Worm (Caenorhabditis elegans) whole organism, L1 larva: ENCODE measurements around the gene srz-47.

ENCODE experiments used
- C16A3.4 ChIP-seq: fragments of 150-350 bp; optimal IDR thresholded peaks from 2 replicates; lab custom pipeline; 2014; ENCODE audit warnings: missing biosample characterization, missing genetic modification characterization
- aha-1 ChIP-seq: fragments of 150-350 bp; optimal IDR thresholded peaks from 2 replicates; lab custom pipeline; 2014; ENCODE audit warnings: missing biosample characterization, missing genetic modification characterization
- alr-1 ChIP-seq: fragments of 200-800 bp; sonication (Bioruptor generic); optimal IDR thresholded peaks from 2 replicates; lab custom pipeline; 2018; ENCODE audit warnings: borderline replicate concordance, mild to moderate bottlenecking, missing genetic modification characterization, missing compliant biosample characterization
- aly-2 ChIP-seq: fragments of 150-350 bp; optimal IDR thresholded peaks from 2 replicates; lab custom pipeline; 2014; ENCODE audit warnings: missing biosample characterization, missing genetic modification characterization
- ama-1 ChIP-seq: fragments of 150-350 bp; optimal IDR thresholded peaks from 2 replicates; lab custom pipeline; 2014
- blmp-1 ChIP-seq: fragments of 150-350 bp; optimal IDR thresholded peaks from 2 replicates; lab custom pipeline; 2014; ENCODE audit warnings: missing biosample characterization, missing genetic modification characterization
- ceh-63 ChIP-seq: fragments of 200-800 bp; sonication (Bioruptor generic); optimal IDR thresholded peaks from 2 replicates; lab custom pipeline; 2018; ENCODE audit warnings: mild to moderate bottlenecking, missing genetic modification characterization, missing compliant biosample characterization
- ceh-8 ChIP-seq: fragments of 200-800 bp; sonication (Bioruptor generic); optimal IDR thresholded peaks from 2 replicates; lab custom pipeline; 2018; ENCODE audit warnings: mild to moderate bottlenecking, missing genetic modification characterization, moderate library complexity, missing compliant biosample characterization
- dpl-1 ChIP-seq, 3 experiments: fragments of 150-350 bp in 2 of 3; sonication (generic microtip) in 1 of 3; optimal IDR thresholded peaks; 2 replicates each; lab custom pipeline; 2014 to 2017; ENCODE audit warnings: missing biosample characterization in 3 of 3, missing genetic modification characterization in 3 of 3, missing genetic modification reagents in 3 of 3
- dsc-1 ChIP-seq: sonication (generic microtip); optimal IDR thresholded peaks from 2 replicates; lab custom pipeline; 2016; ENCODE audit warnings: mild to moderate bottlenecking, missing genetic modification characterization, missing compliant biosample characterization
- efl-1 ChIP-seq, 4 experiments: fragments of 150-350 bp; optimal IDR thresholded peaks in 3 of 4; peaks in 1 of 4; 1 replicate in 1 of 4; 2 replicates in 3 of 4; lab custom pipeline; 2014; ENCODE audit warnings: missing biosample characterization in 2 of 4, missing genetic modification characterization in 2 of 4, missing genetic modification reagents in 2 of 4
- egl-27 ChIP-seq, 2 experiments: fragments of 150-350 bp in 1 of 2; sonication (generic microtip); optimal IDR thresholded peaks; 3 replicates each; lab custom pipeline; 2017 to 2018; ENCODE audit warnings: missing biosample characterization in 2 of 2, missing genetic modification characterization in 2 of 2, missing genetic modification reagents in 2 of 2
- elt-3 ChIP-seq, 6 experiments: fragments of 150-350 bp in 1 of 6; sonication (generic microtip); optimal IDR thresholded peaks; 2 replicates each; lab custom pipeline; 2017 to 2018; ENCODE audit warnings: missing biosample characterization in 6 of 6, missing genetic modification characterization in 6 of 6, inconsistent platforms in 1 of 6
- fkh-8 ChIP-seq: sonication (generic microtip); optimal IDR thresholded peaks from 2 replicates; lab custom pipeline; 2016; ENCODE audit warnings: mild to moderate bottlenecking, missing genetic modification characterization, missing compliant biosample characterization
- hlh-4 ChIP-seq: sonication (generic microtip); optimal IDR thresholded peaks from 2 replicates; lab custom pipeline; 2016; ENCODE audit warnings: mild to moderate bottlenecking, missing genetic modification characterization, missing compliant biosample characterization
- lin-35 ChIP-seq, 2 experiments: fragments of 150-350 bp; optimal IDR thresholded peaks; 2 replicates each; lab custom pipeline; 2014; ENCODE audit warnings: missing biosample characterization in 2 of 2, missing genetic modification characterization in 2 of 2, missing genetic modification reagents in 2 of 2
- lin-39 ChIP-seq: fragments of 150-350 bp; optimal IDR thresholded peaks from 2 replicates; lab custom pipeline; 2014; ENCODE audit warnings: missing biosample characterization, missing genetic modification reagents, missing genetic modification characterization
- lir-3 ChIP-seq: sonication (generic microtip); optimal IDR thresholded peaks from 2 replicates; lab custom pipeline; 2016; ENCODE audit warnings: mild to moderate bottlenecking, missing genetic modification characterization, moderate library complexity, missing compliant biosample characterization; ENCODE audit not compliant: poor library complexity
- lsy-2 ChIP-seq, 2 experiments: fragments of 150-350 bp; optimal IDR thresholded peaks; 2 replicates each; lab custom pipeline; 2014; ENCODE audit warnings: missing biosample characterization in 2 of 2, missing genetic modification characterization in 2 of 2
- nhr-12 ChIP-seq: sonication (generic microtip); optimal IDR thresholded peaks from 2 replicates; lab custom pipeline; 2017; ENCODE audit warnings: missing biosample characterization, missing genetic modification characterization
- nhr-19 ChIP-seq: fragments of 200-800 bp; sonication (Bioruptor generic); conservative IDR thresholded peaks from 2 replicates; pipeline ENCODE4 v1.3.6; 2022; ENCODE audit warnings: missing genetic modification characterization, missing compliant biosample characterization
- nhr-84 ChIP-seq: sonication (generic microtip); optimal IDR thresholded peaks from 2 replicates; lab custom pipeline; 2017; ENCODE audit warnings: missing biosample characterization, missing genetic modification characterization
- nhr-90 ChIP-seq: sonication (generic microtip); optimal IDR thresholded peaks from 2 replicates; lab custom pipeline; 2016; ENCODE audit warnings: mild to moderate bottlenecking, missing genetic modification characterization, missing compliant biosample characterization; ENCODE audit not compliant: poor library complexity
- pag-3 ChIP-seq: sonication (generic microtip); optimal IDR thresholded peaks from 2 replicates; lab custom pipeline; 2017; ENCODE audit warnings: missing genetic modification characterization, mild to moderate bottlenecking, missing compliant biosample characterization, antibody characterized with exemption, borderline replicate concordance; ENCODE audit not compliant: insufficient read depth
- rnt-1 ChIP-seq: sonication (generic microtip); optimal IDR thresholded peaks from 2 replicates; lab custom pipeline; 2016; ENCODE audit warnings: mild to moderate bottlenecking, missing genetic modification characterization, moderate library complexity, missing compliant biosample characterization
- skn-1 ChIP-seq: fragments of 150-350 bp; optimal IDR thresholded peaks from 2 replicates; lab custom pipeline; 2014; ENCODE audit warnings: missing biosample characterization, missing genetic modification characterization
- snpc-4 ChIP-seq: fragments of 150-350 bp; optimal IDR thresholded peaks from 2 replicates; lab custom pipeline; 2014; ENCODE audit warnings: missing biosample characterization, missing genetic modification characterization
- snu-23 ChIP-seq: sonication (generic microtip); optimal IDR thresholded peaks from 2 replicates; lab custom pipeline; 2016; ENCODE audit warnings: missing genetic modification characterization, missing compliant biosample characterization
- sox-4 ChIP-seq: sonication (generic microtip); optimal IDR thresholded peaks from 2 replicates; lab custom pipeline; 2016; ENCODE audit warnings: missing genetic modification characterization, missing compliant biosample characterization
- swsn-7 ChIP-seq: sonication (generic microtip); optimal IDR thresholded peaks from 2 replicates; lab custom pipeline; 2016; ENCODE audit warnings: missing genetic modification characterization, missing compliant biosample characterization
- unc-130 ChIP-seq: fragments of 150-350 bp; optimal IDR thresholded peaks from 2 replicates; lab custom pipeline; 2017; ENCODE audit warnings: missing biosample characterization, missing genetic modification characterization, inconsistent platforms
- xbp-1 ChIP-seq: sonication (generic microtip); optimal IDR thresholded peaks from 2 replicates; lab custom pipeline; 2016; ENCODE audit warnings: missing genetic modification characterization, missing compliant biosample characterization
- zip-4 ChIP-seq: fragments of 200-800 bp; sonication (Bioruptor generic); optimal IDR thresholded peaks from 2 replicates; lab custom pipeline; 2018; ENCODE audit warnings: mild to moderate bottlenecking, missing genetic modification characterization, moderate library complexity, missing compliant biosample characterization

The srz-47 gene

ce11 chrV:17225389-17225788 lies 33.3 kb upstream of the srz-47 start, which contains the start of gene scl-25:
Gene scl-25 (plus strand): TSS chrV:17225689.
- TF ChIP-seq skn-1 (tag; lab: Kevin White, UChicago) (no peak), blmp-1 (no peak), lin-39 (tag; lab: Kevin White, UChicago) (no peak), efl-1 (optimal IDR thresholded peaks at IDR 0.05; lab: Kevin White, UChicago) (no peak), efl-1 (GFP tag; optimal IDR thresholded peaks at IDR 0.05 in 1 of 2; lab: Kevin White, UChicago) (peak in 1 of 2 experiments; percentile 68), snu-23 (GFP tag; lab: Kevin White, UChicago) (no peak), elt-3 (tag; optimal IDR thresholded peaks at IDR 0.05; lab: Kevin White, UChicago) (no peak), dpl-1 (GFP tag; optimal IDR thresholded peaks at IDR 0.05; lab: Kevin White, UChicago) (no peak)

ce11 chrV:17223305-17223704 lies 31.2 kb upstream of the srz-47 start, which contains the start of gene srh-252:
Gene srh-252 (minus strand): TSS chrV:17223405.
- TF ChIP-seq aly-2 (tag; lab: Kevin White, UChicago), result no peak
- no peak for TF ChIP-seq nhr-19

ce11 chrV:17220345-17220744 lies 28.2 kb upstream of the srz-47 start, which contains the start of gene srh-109:
Gene srh-109 (minus strand): TSS chrV:17220445.
- no peak for TF ChIP-seq lsy-2 (tag; optimal IDR thresholded peaks at IDR 0.05; lab: Kevin White, UChicago)
- TF ChIP-seq ama-1 (lab: Kevin White, UChicago), result no peak
- no peak for TF ChIP-seq xbp-1 (tag; lab: Kevin White, UChicago)
- no peak for TF ChIP-seq nhr-12 (tag; lab: Kevin White, UChicago)
- no peak for TF ChIP-seq nhr-84
- no peak for TF ChIP-seq pag-3 (tag; lab: Kevin White, UChicago)
- TF ChIP-seq ceh-63 (GFP tag; lab: Kevin White, UChicago), result no peak
- TF ChIP-seq fkh-8, result no peak
- TF ChIP-seq unc-130 (tag; lab: Kevin White, UChicago), result no peak
- TF ChIP-seq aha-1 (tag; lab: Kevin White, UChicago), result no peak
- TF ChIP-seq rnt-1 (tag; lab: Kevin White, UChicago), result no peak
- TF ChIP-seq lin-39 (tag; lab: Kevin White, UChicago), result no peak
- no peak for TF ChIP-seq zip-4 (GFP tag; lab: Kevin White, UChicago)
- no peak for TF ChIP-seq swsn-7 (tag; lab: Kevin White, UChicago)
- TF ChIP-seq elt-3 (tag; optimal IDR thresholded peaks at IDR 0.05; lab: Kevin White, UChicago), result no peak
- TF ChIP-seq lin-35 (GFP tag; optimal IDR thresholded peaks at IDR 0.05; lab: Kevin White, UChicago), result no peak
- no peak for TF ChIP-seq snpc-4 (tag; lab: Kevin White, UChicago)
- TF ChIP-seq sox-4 (tag; lab: Kevin White, UChicago), result no peak
- TF ChIP-seq, all 84 proteins: peak for 0

- TF ChIP-seq elt-3 (tag; optimal IDR thresholded peaks at IDR 0.05; lab: Kevin White, UChicago) (no peak), lir-3 (tag; lab: Kevin White, UChicago) (no peak), unc-130 (tag; lab: Kevin White, UChicago) (no peak), hlh-4 (tag; lab: Kevin White, UChicago) (no peak), egl-27 (tag; optimal IDR thresholded peaks at IDR 0.05; lab: Kevin White, UChicago) (no peak), C16A3.4 (tag; lab: Kevin White, UChicago) (no peak), ceh-8 (GFP tag; lab: Kevin White, UChicago) (no peak), skn-1 (tag; lab: Kevin White, UChicago) (no peak), swsn-7 (tag; lab: Kevin White, UChicago) (no peak), nhr-90 (tag; lab: Kevin White, UChicago) (no peak), alr-1 (no peak), dsc-1 (no peak), lsy-2 (tag; optimal IDR thresholded peaks at IDR 0.05; lab: Kevin White, UChicago) (no peak)
Observed at ce11 chrV:17217690-17218089, 25.6 kb upstream of the srz-47 start, which contains the start of gene srbc-62. Gene srbc-62 (plus strand): TSS chrV:17217990.
